Fruit fly (Drosophila melanogaster) whole organism, prepupa: Measurements from ENCODE around the gene CG46396.

Source experiments
- CG15336 ChIP-seq: fragments of 200-800 bp; sonication (Bioruptor generic); IDR thresholded peaks from 2 replicates; pipeline ENCODE4 v1.3.6; 2022; ENCODE audit warnings: missing biosample characterization, missing genetic modification characterization
- CG34406 ChIP-seq: fragments of 200-800 bp; sonication (Bioruptor generic); optimal IDR thresholded peaks from 3 replicates; lab custom pipeline; 2016; ENCODE audit warnings: missing biosample characterization, missing genetic modification characterization
- CG6792 ChIP-seq: fragments of 200-800 bp; sonication (Bioruptor generic); optimal IDR thresholded peaks from 3 replicates; lab custom pipeline; 2016; ENCODE audit warnings: missing biosample characterization, missing genetic modification characterization
- CG6854 ChIP-seq: fragments of 200-800 bp; sonication (Bioruptor generic); optimal IDR thresholded peaks from 2 replicates; lab custom pipeline; 2017; ENCODE audit warnings: missing biosample characterization, mild to moderate bottlenecking, missing genetic modification characterization
- Eip78C ChIP-seq: fragments of 200-800 bp; sonication (Bioruptor generic); peaks from one replicate; lab custom pipeline; 2016; ENCODE audit warnings: missing biosample characterization, missing genetic modification characterization
- Eip93F ChIP-seq: fragments of 200-800 bp; sonication (Bioruptor generic); optimal IDR thresholded peaks from 2 replicates; lab custom pipeline; 2016; ENCODE audit warnings: missing biosample characterization, mild to moderate bottlenecking, missing genetic modification characterization
- Lpt ChIP-seq: fragments of 200-800 bp; sonication (Bioruptor generic); optimal IDR thresholded peaks from 3 replicates; lab custom pipeline; 2016; ENCODE audit warnings: missing biosample characterization, missing genetic modification characterization
- Met ChIP-seq: fragments of 200-800 bp; sonication (Bioruptor generic); optimal IDR thresholded peaks from 3 replicates; lab custom pipeline; 2016; ENCODE audit warnings: missing biosample characterization, missing genetic modification characterization
- Smox ChIP-seq: fragments of 200-800 bp; sonication (Bioruptor generic); optimal IDR thresholded peaks from 3 replicates; lab custom pipeline; 2016; ENCODE audit warnings: missing biosample characterization, missing genetic modification characterization
- Sox102F ChIP-seq: fragments of 200-800 bp; sonication (Bioruptor generic); optimal IDR thresholded peaks from 2 replicates; lab custom pipeline; 2016; ENCODE audit warnings: missing biosample characterization, mild to moderate bottlenecking, missing genetic modification characterization
- acj6 ChIP-seq: fragments of 200-800 bp; sonication (Bioruptor generic); optimal IDR thresholded peaks from 3 replicates; lab custom pipeline; 2016; ENCODE audit warnings: missing biosample characterization, missing genetic modification characterization
- lz ChIP-seq: fragments of 200-800 bp; sonication (Bioruptor generic); optimal IDR thresholded peaks from 3 replicates; lab custom pipeline; 2016; ENCODE audit warnings: missing biosample characterization, missing genetic modification characterization
- topi ChIP-seq: fragments of 200-800 bp; sonication (Bioruptor generic); optimal IDR thresholded peaks from 3 replicates; lab custom pipeline; 2016; ENCODE audit warnings: missing biosample characterization, missing genetic modification characterization

DNA sequence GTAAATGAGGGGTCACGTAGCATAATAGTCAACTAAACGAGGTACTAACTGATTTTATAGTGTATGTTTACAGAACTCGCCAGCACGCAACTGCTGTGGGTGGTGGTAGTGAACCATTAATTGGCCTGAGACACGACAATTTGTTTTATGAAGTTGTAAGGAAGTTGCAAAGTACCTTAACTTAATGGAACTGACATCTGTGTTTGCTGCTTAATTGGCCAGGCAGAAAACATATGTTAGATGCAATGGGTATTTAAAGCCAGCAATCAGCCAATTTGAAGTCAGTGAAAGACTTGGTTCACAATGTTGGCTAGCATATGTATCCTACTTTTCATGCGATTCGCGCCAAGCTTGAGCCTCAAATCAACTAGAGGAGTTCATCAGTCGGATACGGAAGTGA lies 37.8 kb downstream of the CG46396 start, which contains the start of gene CG17917:
- TF ChIP-seq CG6854 (GFP tag; lab: Kevin White, UChicago) (no peak), Sox102F (GFP tag; lab: Kevin White, UChicago) (no peak), Met (GFP tag; lab: Kevin White, UChicago) (no peak), CG15336 (no peak), Smox (no peak), topi (no peak), CG34406 (GFP tag; lab: Kevin White, UChicago) (no peak), lz (GFP tag; lab: Kevin White, UChicago) (no peak), Eip78C (GFP tag; lab: Kevin White, UChicago) (no peak), CG6792 (GFP tag; lab: Kevin White, UChicago) (no peak), Eip93F (GFP tag; lab: Kevin White, UChicago) (no peak), Lpt (GFP tag; lab: Kevin White, UChicago) (no peak), acj6 (GFP tag; lab: Kevin White, UChicago) (no peak)
